Worm (Caenorhabditis elegans) whole organism, L3 larva: ENCODE results near the gene cld-9.
A peak's percentile ranks its signal among the peaks of the same experiment; 100 is the strongest.

ENCODE experiments used
- R02D3.7 ChIP-seq: fragments of 150-350 bp; optimal IDR thresholded peaks from 2 replicates; lab custom pipeline; 2014; ENCODE audit warnings: missing biosample characterization, missing genetic modification characterization
- ZK546.5 ChIP-seq: sonication (generic microtip); optimal IDR thresholded peaks from 2 replicates; lab custom pipeline; 2017; ENCODE audit warnings: missing biosample characterization, missing genetic modification characterization
- ama-1 ChIP-seq: fragments of 150-350 bp; optimal IDR thresholded peaks from 2 replicates; lab custom pipeline; 2018
- ceh-28 ChIP-seq: fragments of 150-350 bp; optimal IDR thresholded peaks from 2 replicates; lab custom pipeline; 2014; ENCODE audit warnings: missing biosample characterization, missing genetic modification reagents, missing genetic modification characterization
- ceh-9 ChIP-seq: sonication (generic microtip); optimal IDR thresholded peaks from 2 replicates; lab custom pipeline; 2018; ENCODE audit warnings: missing biosample characterization, missing genetic modification characterization
- daf-12 ChIP-seq: fragments of 150-350 bp; optimal IDR thresholded peaks from 2 replicates; lab custom pipeline; 2014; ENCODE audit warnings: missing biosample characterization, missing genetic modification reagents, missing genetic modification characterization
- egl-27 ChIP-seq: sonication (generic microtip); optimal IDR thresholded peaks from 4 replicates; lab custom pipeline; 2017; ENCODE audit warnings: missing biosample characterization, missing genetic modification reagents, missing genetic modification characterization
- elt-2 ChIP-seq: sonication (generic microtip); optimal IDR thresholded peaks from 2 replicates; lab custom pipeline; 2016; ENCODE audit warnings: missing genetic modification reagents, mild to moderate bottlenecking, missing genetic modification characterization, missing compliant biosample characterization
- elt-3 ChIP-seq, 3 experiments: fragments of 150-350 bp in 1 of 3; sonication (generic microtip) in 2 of 3; optimal IDR thresholded peaks; 2 replicates in 2 of 3; 4 replicates in 1 of 3; lab custom pipeline; 2014 to 2017; ENCODE audit warnings: missing biosample characterization in 3 of 3, missing genetic modification characterization in 3 of 3
- eor-1 ChIP-seq, 2 experiments: fragments of 150-350 bp; optimal IDR thresholded peaks; 2 replicates each; lab custom pipeline; 2014 to 2018; ENCODE audit warnings: missing biosample characterization in 2 of 2, missing genetic modification characterization in 2 of 2
- fkh-2 ChIP-seq: fragments of 150-350 bp; optimal IDR thresholded peaks from 2 replicates; lab custom pipeline; 2014; ENCODE audit warnings: missing biosample characterization, missing genetic modification reagents, missing genetic modification characterization
- hmg-11 ChIP-seq: sonication (generic microtip); optimal IDR thresholded peaks from 2 replicates; lab custom pipeline; 2016; ENCODE audit warnings: missing genetic modification characterization, missing compliant biosample characterization
- lin-15B ChIP-seq: fragments of 150-350 bp; optimal IDR thresholded peaks from 2 replicates; lab custom pipeline; 2014; ENCODE audit warnings: missing biosample characterization, missing genetic modification characterization
- lin-39 ChIP-seq: fragments of 150-350 bp; optimal IDR thresholded peaks from 2 replicates; lab custom pipeline; 2018; ENCODE audit warnings: missing biosample characterization, missing genetic modification reagents, missing genetic modification characterization
- lsy-12 ChIP-seq: sonication (generic microtip); optimal IDR thresholded peaks from 2 replicates; lab custom pipeline; 2016; ENCODE audit warnings: mild to moderate bottlenecking, missing genetic modification characterization, missing compliant biosample characterization
- mml-1 ChIP-seq: fragments of 150-350 bp; sonication (generic microtip); optimal IDR thresholded peaks from 3 replicates; lab custom pipeline; 2014; ENCODE audit warnings: missing biosample characterization, missing genetic modification characterization
- nfya-1 ChIP-seq: sonication (generic microtip); optimal IDR thresholded peaks from 2 replicates; lab custom pipeline; 2017; ENCODE audit warnings: missing genetic modification characterization, mild to moderate bottlenecking, missing compliant biosample characterization, antibody characterized with exemption, moderate library complexity; ENCODE audit not compliant: insufficient read depth
- nhr-12 ChIP-seq: fragments of 150-350 bp; optimal IDR thresholded peaks from 2 replicates; lab custom pipeline; 2014; ENCODE audit warnings: missing biosample characterization, missing genetic modification characterization
- nhr-23 ChIP-seq: fragments of 150-350 bp; optimal IDR thresholded peaks from 2 replicates; lab custom pipeline; 2014; ENCODE audit warnings: missing biosample characterization, missing genetic modification reagents, missing genetic modification characterization
- nhr-237 ChIP-seq: fragments of 150-350 bp; optimal IDR thresholded peaks from 2 replicates; lab custom pipeline; 2014; ENCODE audit warnings: missing biosample characterization, missing genetic modification characterization
- nhr-25 ChIP-seq: sonication (generic microtip); optimal IDR thresholded peaks from 2 replicates; lab custom pipeline; 2017; ENCODE audit warnings: missing biosample characterization, missing genetic modification characterization
- nhr-43 ChIP-seq: sonication (generic microtip); optimal IDR thresholded peaks from 2 replicates; lab custom pipeline; 2016; ENCODE audit warnings: mild to moderate bottlenecking, missing genetic modification characterization, missing compliant biosample characterization; ENCODE audit not compliant: poor library complexity, severe bottlenecking
- nhr-76 ChIP-seq: fragments of 150-350 bp; sonication (generic microtip); optimal IDR thresholded peaks from 5 replicates; lab custom pipeline; 2014; ENCODE audit warnings: missing biosample characterization, missing genetic modification characterization
- pha-4 ChIP-seq: fragments of 150-350 bp; optimal IDR thresholded peaks from 2 replicates; lab custom pipeline; 2014; ENCODE audit warnings: missing biosample characterization, missing genetic modification reagents, missing genetic modification characterization
- pqm-1 ChIP-seq: fragments of 150-350 bp; optimal IDR thresholded peaks from 2 replicates; lab custom pipeline; 2017; ENCODE audit warnings: missing biosample characterization, missing genetic modification characterization, inconsistent platforms
- skn-1 ChIP-seq: fragments of 150-350 bp; optimal IDR thresholded peaks from 2 replicates; lab custom pipeline; 2014; ENCODE audit warnings: missing biosample characterization, missing genetic modification characterization
- snpc-4 ChIP-seq: fragments of 150-350 bp; optimal IDR thresholded peaks from 2 replicates; lab custom pipeline; 2014; ENCODE audit warnings: missing biosample characterization, missing genetic modification characterization
- tbx-2 ChIP-seq: sonication (generic microtip); optimal IDR thresholded peaks from 2 replicates; lab custom pipeline; 2016; ENCODE audit warnings: mild to moderate bottlenecking, missing genetic modification characterization, missing compliant biosample characterization
- zag-1 ChIP-seq: fragments of 150-350 bp; optimal IDR thresholded peaks from 2 replicates; lab custom pipeline; 2014; ENCODE audit warnings: missing biosample characterization, missing genetic modification characterization

The cld-9 gene

DNA sequence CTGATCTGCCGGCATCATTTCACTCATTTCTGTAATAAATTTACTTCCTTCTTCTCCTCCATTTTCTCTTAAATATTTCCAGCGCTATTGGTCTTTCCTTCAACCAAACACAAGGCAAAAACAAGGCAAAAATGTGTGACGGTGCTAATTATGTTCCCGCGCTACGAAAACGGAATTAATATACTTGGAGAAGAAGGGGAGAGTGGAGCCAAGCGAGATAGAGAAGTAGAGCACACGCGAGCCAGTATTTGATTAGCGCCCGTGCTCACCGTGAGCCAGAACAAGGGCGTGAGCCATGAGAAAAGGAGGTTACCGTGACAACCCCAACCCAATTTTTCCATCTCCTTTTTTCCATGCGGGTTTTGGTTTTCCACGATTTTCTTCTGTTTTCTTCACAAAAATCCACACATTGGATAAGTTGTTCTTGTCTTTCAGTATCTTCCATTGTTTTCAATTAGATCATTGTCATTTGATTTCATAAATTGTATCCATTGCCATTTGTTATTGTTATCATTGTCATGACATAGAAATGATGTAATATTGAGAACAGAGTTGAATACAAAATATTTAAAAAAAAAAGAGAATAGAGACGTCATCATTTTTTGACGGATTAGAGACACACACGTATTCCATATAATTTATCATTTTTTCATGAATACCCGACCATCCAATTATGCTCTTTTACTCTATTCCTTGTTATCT, 10.9 kb upstream of the cld-9 start, which contains the start of gene F20G2.6:
Gene F20G2.6 (plus strand): TSS at position 652 of the 702 bp plus-strand sequence.
- TF ChIP-seq mml-1 (tag; lab: Kevin White, UChicago) (no peak), nhr-23 (tag; lab: Kevin White, UChicago) (no peak), nhr-237 (no peak), lsy-12 (tag; lab: Kevin White, UChicago) (no peak), fkh-2 (tag; lab: Kevin White, UChicago) (no peak), R02D3.7 (tag; lab: Kevin White, UChicago) (no peak), egl-27 (no peak), ZK546.5 (tag; lab: Kevin White, UChicago) (no peak), zag-1 (no peak), nhr-43 (no peak), pqm-1 (tag; lab: Kevin White, UChicago) (no peak), nhr-76 (no peak), tbx-2 (tag; lab: Kevin White, UChicago) (no peak), ceh-9 (tag; lab: Kevin White, UChicago) (no peak), nhr-25 (tag; lab: Kevin White, UChicago) (no peak)

DNA sequence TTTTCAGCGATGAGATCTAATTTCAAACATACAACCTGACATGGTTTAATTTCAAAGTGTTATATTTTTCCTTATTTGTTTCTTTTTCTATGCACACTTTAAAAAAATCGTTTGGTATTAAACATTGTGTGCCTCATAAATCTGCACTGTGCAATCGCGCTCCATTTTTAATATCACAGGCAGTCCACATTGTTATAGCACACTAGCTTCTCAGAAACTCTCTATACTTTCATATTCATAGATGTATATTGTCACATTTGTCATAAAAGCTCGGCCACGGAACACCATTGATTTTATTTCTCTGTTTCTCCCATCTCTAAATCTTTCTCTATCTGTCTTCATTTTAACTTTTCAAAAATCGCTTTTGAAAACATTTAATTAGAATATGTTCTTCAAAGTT, 5.7 kb upstream of the cld-9 start:
- TF ChIP-seq nhr-12 (tag; lab: Kevin White, UChicago) (no peak), ama-1 (lab: Kevin White, UChicago) (no peak), nfya-1 (tag; lab: Kevin White, UChicago) (peak; percentile 29), snpc-4 (tag; lab: Kevin White, UChicago) (peak; percentile 56), tbx-2 (tag; lab: Kevin White, UChicago) (no peak), lin-39 (tag; lab: Kevin White, UChicago) (peak; percentile 34), lin-15B (tag; lab: Kevin White, UChicago) (peak; percentile 66), pha-4 (tag; lab: Kevin White, UChicago) (peak; percentile 49)

- TF ChIP-seq skn-1 (tag; lab: Kevin White, UChicago), result peak; percentile 83
- TF ChIP-seq daf-12 (tag; lab: Kevin White, UChicago), result no peak
- peak; percentile 43 for TF ChIP-seq elt-2 (tag; lab: Kevin White, UChicago)
- peak; percentile 20 for TF ChIP-seq ceh-28 (tag; lab: Kevin White, UChicago)
- TF ChIP-seq elt-3 (tag; optimal IDR thresholded peaks at IDR 0.05; lab: Kevin White, UChicago), result no peak
- TF ChIP-seq ama-1 (lab: Kevin White, UChicago), result no peak
- TF ChIP-seq nhr-43, result no peak
- TF ChIP-seq hmg-11, result peak; percentile 13
- peak; percentile 45 for TF ChIP-seq pha-4 (tag; lab: Kevin White, UChicago)
- no peak for TF ChIP-seq zag-1
- TF ChIP-seq, all 47 proteins: peak for 5
Observed at ce11 chrV:13756359-13757091, 4.8 kb upstream of the cld-9 start, which contains the start of gene F20G2.2. Gene F20G2.2 (minus strand): TSS chrV:13756409.

DNA sequence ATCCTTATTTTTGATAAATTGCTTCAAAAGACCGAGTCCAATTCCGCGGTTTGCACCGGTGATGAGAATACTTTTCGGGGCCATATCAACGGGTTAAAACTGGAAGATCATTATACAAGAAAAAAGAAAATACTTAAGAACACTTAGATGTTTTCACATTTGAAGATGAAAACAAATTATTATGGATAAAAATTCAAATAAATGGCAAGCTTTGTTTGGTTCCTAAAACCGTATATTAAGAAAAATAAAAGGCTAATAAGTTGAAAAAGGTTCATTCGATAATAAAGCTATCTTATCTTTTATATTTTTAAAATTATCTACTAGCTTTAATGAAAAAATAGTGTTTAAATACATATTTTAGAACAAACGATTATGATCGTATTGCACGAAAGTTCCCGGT, 1.8 kb upstream of the cld-9 start, which contains the start of gene F20G2.1:
Gene F20G2.1 (minus strand): TSS at position 101 of the 400 bp plus-strand sequence.
- no peak for TF ChIP-seq nhr-23 (tag; lab: Kevin White, UChicago)
- TF ChIP-seq, all 47 proteins: peak for 0

DNA sequence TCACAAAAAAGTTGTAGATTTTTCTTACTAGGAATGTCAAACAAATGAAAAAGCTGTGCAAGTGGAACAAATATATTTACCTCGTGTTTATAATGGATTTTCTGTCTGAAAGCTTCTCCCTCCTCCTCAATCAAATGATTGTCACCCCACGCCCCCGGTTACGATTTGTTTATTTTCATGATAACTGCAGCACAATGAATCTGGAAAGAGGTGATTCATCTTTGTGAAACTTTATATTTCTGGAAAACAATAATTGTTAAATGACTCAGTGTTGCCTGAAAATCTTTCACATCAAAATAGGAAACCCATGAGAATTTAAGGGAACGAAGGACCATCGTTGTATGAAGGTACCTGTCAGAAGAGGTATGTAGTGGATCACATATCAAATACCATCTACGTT, 3.0 kb downstream of the cld-9 start, which contains the start of gene F35E12.10:
Gene F35E12.10 (minus strand): TSS at position 101 of the 400 bp plus-strand sequence.
- TF ChIP-seq egl-27 (no peak), ceh-28 (tag; lab: Kevin White, UChicago) (no peak), fkh-2 (tag; lab: Kevin White, UChicago) (no peak), mml-1 (tag; lab: Kevin White, UChicago) (no peak), eor-1 (tag; optimal IDR thresholded peaks at IDR 0.05; lab: Kevin White, UChicago) (no peak), hmg-11 (no peak), ceh-9 (tag; lab: Kevin White, UChicago) (no peak)
- TF ChIP-seq, all 47 proteins: peak for 0
